Worm (Caenorhabditis elegans) whole organism, mixed stage, embryonic: Measurements from ENCODE around the gene clec-161.

Experiments used
- M03D4.4 ChIP-seq: sonication (generic microtip); optimal IDR thresholded peaks from 2 replicates; lab custom pipeline; 2017; ENCODE audit warnings: mild to moderate bottlenecking, missing genetic modification characterization, missing compliant biosample characterization
- blmp-1 ChIP-seq: fragments of 150-350 bp; optimal IDR thresholded peaks from 2 replicates; lab custom pipeline; 2014; ENCODE audit warnings: missing biosample characterization, missing genetic modification characterization
- drap-1 ChIP-seq: fragments of 200-800 bp; sonication (Bioruptor generic); optimal IDR thresholded peaks from 3 replicates; lab custom pipeline; 2018; ENCODE audit warnings: mild to moderate bottlenecking, missing genetic modification characterization, missing compliant biosample characterization
- elt-3 ChIP-seq: fragments of 150-350 bp; optimal IDR thresholded peaks from 2 replicates; lab custom pipeline; 2014; ENCODE audit warnings: missing biosample characterization, missing genetic modification characterization
- flh-1 ChIP-seq: fragments of 200-800 bp; sonication (Bioruptor generic); optimal IDR thresholded peaks from 2 replicates; lab custom pipeline; 2018; ENCODE audit warnings: mild to moderate bottlenecking, missing genetic modification characterization, moderate library complexity, missing compliant biosample characterization
- lin-13 ChIP-seq: fragments of 150-350 bp; optimal IDR thresholded peaks from 2 replicates; lab custom pipeline; 2014; ENCODE audit warnings: missing biosample characterization, missing genetic modification characterization
- mep-1 ChIP-seq: fragments of 150-350 bp; optimal IDR thresholded peaks from 2 replicates; lab custom pipeline; 2017; ENCODE audit warnings: missing biosample characterization, missing genetic modification reagents, missing genetic modification characterization, inconsistent platforms
- nhr-12 ChIP-seq: fragments of 150-350 bp; optimal IDR thresholded peaks from 2 replicates; lab custom pipeline; 2014; ENCODE audit warnings: missing biosample characterization, missing genetic modification characterization
- nhr-237 ChIP-seq: fragments of 150-350 bp; optimal IDR thresholded peaks from 2 replicates; lab custom pipeline; 2014; ENCODE audit warnings: missing biosample characterization, missing genetic modification characterization
- pha-4 ChIP-seq: fragments of 150-350 bp; optimal IDR thresholded peaks from 2 replicates; lab custom pipeline; 2018; ENCODE audit warnings: missing biosample characterization, missing genetic modification reagents, missing genetic modification characterization
- snpc-4 ChIP-seq: fragments of 150-350 bp; optimal IDR thresholded peaks from 2 replicates; lab custom pipeline; 2014; ENCODE audit warnings: missing biosample characterization, missing genetic modification characterization
- unc-39 ChIP-seq: fragments of 150-350 bp; optimal IDR thresholded peaks from 2 replicates; lab custom pipeline; 2014; ENCODE audit warnings: missing biosample characterization, missing genetic modification characterization
- unc-62 ChIP-seq: fragments of 150-350 bp; optimal IDR thresholded peaks from 2 replicates; lab custom pipeline; 2014; ENCODE audit warnings: missing biosample characterization, missing genetic modification reagents, missing genetic modification characterization

DNA sequence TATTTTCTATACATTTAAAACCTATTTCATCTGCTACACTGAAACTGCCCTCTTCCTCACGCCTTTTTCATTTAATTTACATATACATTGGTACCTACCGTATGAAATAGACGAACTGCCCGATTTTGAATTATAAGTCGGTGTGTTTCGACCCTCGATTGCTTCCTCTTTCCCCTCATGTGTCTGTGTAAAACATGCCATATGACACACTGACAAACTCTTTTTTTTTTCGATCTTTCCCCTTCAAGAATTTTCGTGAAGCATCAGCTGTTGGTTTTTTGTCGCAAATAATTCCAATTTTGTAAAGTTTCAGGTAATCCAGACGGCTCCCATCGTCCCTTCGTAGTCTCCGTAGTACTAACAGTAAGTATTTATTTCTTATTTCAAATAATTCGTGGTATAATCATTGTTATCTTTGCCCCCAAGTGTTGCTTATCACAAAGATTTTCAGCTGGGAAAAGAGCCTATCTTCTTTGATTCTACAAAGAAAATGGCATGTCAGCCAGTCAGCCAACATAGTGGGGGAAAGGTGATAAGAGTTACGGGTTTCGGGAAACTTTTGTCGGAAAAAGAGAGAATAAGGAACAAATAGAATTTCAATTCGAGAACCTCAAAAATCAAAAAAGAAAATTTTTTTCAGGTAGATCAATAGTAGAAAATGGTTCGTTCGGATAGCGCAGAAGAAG is 13.4 kb upstream of the clec-161 start:
- TF ChIP-seq unc-39, result no peak
- no peak for TF ChIP-seq blmp-1 (tag; lab: Kevin White, UChicago)
- TF ChIP-seq pha-4, result no peak
- no peak for TF ChIP-seq unc-62 (GFP tag; lab: Kevin White, UChicago)
- TF ChIP-seq M03D4.4 (tag; lab: Kevin White, UChicago), result no peak
- TF ChIP-seq nhr-12, result no peak
- TF ChIP-seq elt-3 (tag; lab: Kevin White, UChicago), result no peak
- TF ChIP-seq snpc-4 (tag; lab: Kevin White, UChicago), result no peak
- no peak for TF ChIP-seq drap-1
- no peak for TF ChIP-seq mep-1 (tag; lab: Kevin White, UChicago)
- no peak for TF ChIP-seq flh-1 (GFP tag; lab: Kevin White, UChicago)
- no peak for TF ChIP-seq nhr-237
- no peak for TF ChIP-seq lin-13 (tag; lab: Kevin White, UChicago)
